Worm (Caenorhabditis elegans) whole organism, L4 larva: ENCODE data around the gene clec-239.

Experiments
- aly-2 ChIP-seq: sonication (generic microtip); optimal IDR thresholded peaks from 2 replicates; lab custom pipeline; 2018; ENCODE audit warnings: missing biosample characterization, missing genetic modification characterization
- ama-1 ChIP-seq: fragments of 150-350 bp; optimal IDR thresholded peaks from 2 replicates; lab custom pipeline; 2014; ENCODE audit warnings: inconsistent platforms, mixed read lengths
- fos-1 ChIP-seq: fragments of 150-350 bp; optimal IDR thresholded peaks from 2 replicates; lab custom pipeline; 2014; ENCODE audit warnings: missing biosample characterization, missing genetic modification characterization
- hif-1 ChIP-seq, 2 experiments: sonication (generic microtip); optimal IDR thresholded peaks; 2 replicates each; lab custom pipeline; 2016 to 2017; ENCODE audit warnings: missing compliant biosample characterization in 2 of 2, missing genetic modification characterization in 2 of 2, missing genetic modification reagents in 2 of 2, missing genotype in 2 of 2, mild to moderate bottlenecking in 1 of 2
- lim-7 ChIP-seq: fragments of 200-800 bp; sonication (Bioruptor generic); IDR thresholded peaks from 2 replicates; pipeline ENCODE4 v1.3.6; 2022; ENCODE audit warnings: missing genetic modification characterization, missing compliant biosample characterization
- madf-5 ChIP-seq, 2 experiments: fragments of 200-800 bp; sonication (Bioruptor generic); IDR thresholded peaks; 2 replicates each; pipeline ENCODE4 v1.3.6; 2022; ENCODE audit warnings: missing compliant biosample characterization in 2 of 2, missing genetic modification characterization in 2 of 2
- nhr-237 ChIP-seq: sonication (generic microtip); optimal IDR thresholded peaks from 2 replicates; lab custom pipeline; 2017; ENCODE audit warnings: missing biosample characterization, missing genetic modification characterization
- nhr-76 ChIP-seq: fragments of 150-350 bp; optimal IDR thresholded peaks from 2 replicates; lab custom pipeline; 2014; ENCODE audit warnings: missing biosample characterization, missing genetic modification characterization
- php-3 ChIP-seq: fragments of 200-800 bp; sonication (Bioruptor generic); IDR thresholded peaks from 2 replicates; pipeline ENCODE4 v1.3.6; 2022; ENCODE audit warnings: missing genetic modification reagents, missing genetic modification characterization, missing compliant biosample characterization
- skn-1 ChIP-seq: fragments of 150-350 bp; optimal IDR thresholded peaks from 2 replicates; lab custom pipeline; 2014; ENCODE audit warnings: missing biosample characterization, missing genetic modification characterization
- snpc-4 ChIP-seq: fragments of 150-350 bp; optimal IDR thresholded peaks from 2 replicates; lab custom pipeline; 2014; ENCODE audit warnings: missing biosample characterization, missing genetic modification characterization
- ztf-11 ChIP-seq: fragments of 150-350 bp; optimal IDR thresholded peaks from 2 replicates; lab custom pipeline; 2014; ENCODE audit warnings: missing biosample characterization, missing genetic modification characterization

DNA sequence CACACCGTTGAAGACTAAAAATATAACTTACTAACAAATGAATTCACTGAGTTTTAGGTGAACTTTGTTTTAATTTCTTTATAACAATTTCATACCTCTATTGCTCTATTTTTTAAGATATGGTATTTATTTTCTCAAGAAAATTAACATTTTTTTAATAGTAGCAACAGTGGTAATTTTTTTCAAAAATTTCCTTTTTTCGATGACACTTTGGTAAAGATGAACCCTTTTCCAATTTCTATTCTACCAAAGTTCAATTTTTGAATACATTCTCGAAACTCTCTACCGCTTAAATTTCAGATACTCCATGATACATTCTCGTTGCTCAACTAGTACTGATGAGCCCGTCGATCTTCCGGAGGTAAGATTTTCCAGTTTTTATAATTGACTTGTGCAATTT lies 44.4 kb upstream of the clec-239 start, which contains the start of gene nhr-116:
- TF ChIP-seq fos-1 (tag; lab: Kevin White, UChicago): no peak
- TF ChIP-seq snpc-4 (tag; lab: Kevin White, UChicago): no peak
- TF ChIP-seq nhr-237: no peak
- no peak for TF ChIP-seq ztf-11 (tag; lab: Kevin White, UChicago)
- TF ChIP-seq skn-1: no peak
- no peak for TF ChIP-seq aly-2 (tag; lab: Kevin White, UChicago)
- TF ChIP-seq lim-7 (GFP tag; lab: Robert Waterston, UW): no peak
- no peak for TF ChIP-seq php-3 (GFP tag; lab: Robert Waterston, UW)
- TF ChIP-seq nhr-76 (tag; lab: Kevin White, UChicago): no peak
- no peak for TF ChIP-seq madf-5 (GFP tag; IDR thresholded peaks at IDR 0.05; lab: Robert Waterston, UW)
- TF ChIP-seq hif-1 (tag; optimal IDR thresholded peaks at IDR 0.05; lab: Kevin White, UChicago): no peak
- no peak for TF ChIP-seq ama-1
